Fruit fly (Drosophila melanogaster) whole organism, embryonic: ENCODE measurements around the gene Fbxl4.

Source experiments
- Aef1 ChIP-seq: fragments of 200-800 bp; sonication (Bioruptor generic); IDR thresholded peaks from 3 replicates; pipeline ENCODE4 v1.3.6; 2022; ENCODE audit warnings: missing biosample characterization, missing genetic modification characterization
- B-H2 ChIP-seq: fragments of 200-800 bp; sonication (Bioruptor generic); optimal IDR thresholded peaks from 2 replicates; lab custom pipeline; 2018; ENCODE audit warnings: missing biosample characterization, mild to moderate bottlenecking, missing genetic modification characterization
- CG10462 ChIP-seq: fragments of 200-800 bp; sonication (Bioruptor generic); optimal IDR thresholded peaks from 2 replicates; lab custom pipeline; 2016; ENCODE audit warnings: missing biosample characterization, missing genetic modification characterization
- CG10979 ChIP-seq: fragments of 200-800 bp; sonication (Bioruptor generic); optimal IDR thresholded peaks from 2 replicates; lab custom pipeline; 2018; ENCODE audit warnings: missing biosample characterization, mild to moderate bottlenecking, missing genetic modification characterization, moderate library complexity
- CG11696 ChIP-seq: fragments of 200-800 bp; sonication (Bioruptor generic); IDR thresholded peaks from 2 replicates; pipeline ENCODE4 v1.3.6; 2022; ENCODE audit warnings: missing biosample characterization, missing genetic modification characterization
- CG11723 ChIP-seq: fragments of 200-800 bp; sonication (Bioruptor generic); optimal IDR thresholded peaks from 2 replicates; lab custom pipeline; 2017; ENCODE audit warnings: missing biosample characterization, mild to moderate bottlenecking, missing genetic modification characterization
- CG14441 ChIP-seq: fragments of 200-800 bp; sonication (Bioruptor generic); IDR thresholded peaks from 2 replicates; pipeline ENCODE4 v1.3.6; 2022; ENCODE audit warnings: missing biosample characterization, missing genetic modification characterization
- CG14710 ChIP-seq: fragments of 200-800 bp; sonication (Bioruptor generic); optimal IDR thresholded peaks from 3 replicates; lab custom pipeline; 2019; ENCODE audit warnings: missing biosample characterization, mild to moderate bottlenecking, missing genetic modification characterization, moderate library complexity
- CG15269 ChIP-seq: fragments of 200-800 bp; sonication (Bioruptor generic); optimal IDR thresholded peaks from 2 replicates; lab custom pipeline; 2018; ENCODE audit warnings: missing biosample characterization, mild to moderate bottlenecking, missing genetic modification characterization, moderate library complexity
- CG15514 ChIP-seq: fragments of 200-800 bp; sonication (Bioruptor generic); optimal IDR thresholded peaks from 3 replicates; lab custom pipeline; 2017; ENCODE audit warnings: missing biosample characterization, missing genetic modification characterization, mild to moderate bottlenecking, moderate library complexity, missing genetic modification reagents
- CG17361 ChIP-seq: fragments of 200-800 bp; sonication (Bioruptor generic); IDR thresholded peaks from 3 replicates; pipeline ENCODE4 v1.3.6; 2022; ENCODE audit warnings: missing biosample characterization, missing genetic modification characterization
- CG18599 ChIP-seq: fragments of 200-800 bp; sonication (Bioruptor generic); optimal IDR thresholded peaks from 3 replicates; lab custom pipeline; 2017; ENCODE audit warnings: missing biosample characterization, missing genetic modification characterization, mild to moderate bottlenecking, moderate library complexity, missing genetic modification reagents
- CG31441 ChIP-seq: fragments of 200-800 bp; sonication (Bioruptor generic); IDR thresholded peaks from 2 replicates; pipeline ENCODE4 v1.3.6; 2022; ENCODE audit warnings: missing biosample characterization, missing genetic modification characterization
- CG3726 ChIP-seq: fragments of 200-800 bp; sonication (Bioruptor generic); IDR thresholded peaks from 3 replicates; pipeline ENCODE4, ENCODE4 v1.3.6; 2022; ENCODE audit warnings: missing biosample characterization, missing genetic modification characterization
- CG4424 ChIP-seq: fragments of 200-800 bp; sonication (Bioruptor generic); optimal IDR thresholded peaks from 3 replicates; lab custom pipeline; 2016; ENCODE audit warnings: missing biosample characterization, missing genetic modification characterization
- CG6272 ChIP-seq: fragments of 200-800 bp; sonication (Bioruptor generic); IDR thresholded peaks from 2 replicates; pipeline ENCODE4 v1.3.6; 2022; ENCODE audit warnings: missing biosample characterization, missing genetic modification characterization
- CG7556 ChIP-seq: fragments of 200-800 bp; sonication (Bioruptor generic); optimal IDR thresholded peaks from 2 replicates; lab custom pipeline; 2017; ENCODE audit warnings: missing biosample characterization, mild to moderate bottlenecking, missing genetic modification characterization
- CG7963 ChIP-seq: fragments of 200-800 bp; sonication (Bioruptor generic); IDR thresholded peaks from 3 replicates; pipeline ENCODE4 v1.3.6; 2022; ENCODE audit warnings: missing biosample characterization, missing genetic modification characterization; ENCODE audit not compliant: partially characterized antibody
- CG7987 ChIP-seq: fragments of 200-800 bp; sonication (Bioruptor generic); optimal IDR thresholded peaks from 2 replicates; lab custom pipeline; 2018; ENCODE audit warnings: missing biosample characterization, mild to moderate bottlenecking, missing genetic modification characterization, moderate library complexity
- CG8388 ChIP-seq: fragments of 200-800 bp; sonication (Bioruptor generic); optimal IDR thresholded peaks from 2 replicates; lab custom pipeline; 2019; ENCODE audit warnings: missing biosample characterization, mild to moderate bottlenecking, missing genetic modification characterization, moderate library complexity
- CG9876 ChIP-seq: fragments of 200-800 bp; sonication (Bioruptor generic); optimal IDR thresholded peaks from 2 replicates; lab custom pipeline; 2016; ENCODE audit warnings: missing biosample characterization, missing genetic modification characterization
- CTCF ChIP-seq: fragments of 200-800 bp; sonication (Bioruptor generic); optimal IDR thresholded peaks from 2 replicates; lab custom pipeline; 2017; ENCODE audit warnings: missing biosample characterization, mild to moderate bottlenecking, missing genetic modification characterization, moderate library complexity
- Doc2 ChIP-seq: fragments of 200-800 bp; sonication (Bioruptor generic); IDR thresholded peaks from 2 replicates; pipeline ENCODE4 v1.3.6; 2022; ENCODE audit warnings: missing biosample characterization, missing genetic modification characterization
- Ets65A ChIP-seq: fragments of 200-800 bp; sonication (Bioruptor generic); peaks from one replicate; lab custom pipeline; 2016; ENCODE audit warnings: missing biosample characterization, missing genetic modification characterization
- H15 ChIP-seq: fragments of 200-800 bp; sonication (Bioruptor generic); IDR thresholded peaks from 3 replicates; pipeline ENCODE4 v1.3.6; 2022; ENCODE audit warnings: missing biosample characterization, missing genetic modification characterization
- NC2α ChIP-seq: fragments of 200-800 bp; sonication (Bioruptor generic); optimal IDR thresholded peaks from 2 replicates; lab custom pipeline; 2016; ENCODE audit warnings: missing biosample characterization, missing genetic modification characterization
- NC2β ChIP-seq: fragments of 200-800 bp; sonication (Bioruptor generic); optimal IDR thresholded peaks from 2 replicates; lab custom pipeline; 2016; ENCODE audit warnings: missing biosample characterization, missing genetic modification characterization
- NK7.1 ChIP-seq: fragments of 200-800 bp; sonication (Bioruptor generic); optimal IDR thresholded peaks from 3 replicates; lab custom pipeline; 2016; ENCODE audit warnings: missing biosample characterization, missing genetic modification characterization
- PHDP ChIP-seq: fragments of 200-800 bp; sonication (Bioruptor generic); optimal IDR thresholded peaks from 3 replicates; lab custom pipeline; 2018; ENCODE audit warnings: missing biosample characterization, mild to moderate bottlenecking, missing genetic modification characterization, moderate library complexity
- TFAM ChIP-seq: fragments of 200-800 bp; sonication (Bioruptor generic); optimal IDR thresholded peaks from 2 replicates; lab custom pipeline; 2017; ENCODE audit warnings: missing biosample characterization, missing genetic modification characterization, inconsistent platforms
- Taf1 ChIP-seq: fragments of 200-800 bp; sonication (Bioruptor generic); IDR thresholded peaks from 2 replicates; pipeline ENCODE4 v1.3.6; 2022; ENCODE audit warnings: missing biosample characterization, missing genetic modification characterization
- Xbp1 ChIP-seq: fragments of 200-800 bp; sonication (Bioruptor generic); optimal IDR thresholded peaks from 3 replicates; lab custom pipeline; 2016; ENCODE audit warnings: missing biosample characterization, mild to moderate bottlenecking, missing genetic modification characterization
- al ChIP-seq: fragments of 200-800 bp; sonication (Bioruptor generic); IDR thresholded peaks from 2 replicates; pipeline ENCODE4 v1.3.6; 2022; ENCODE audit warnings: missing biosample characterization, missing genetic modification characterization
- aop ChIP-seq: fragments of 200-800 bp; sonication (Bioruptor generic); IDR thresholded peaks from 2 replicates; pipeline ENCODE4 v1.3.6; 2022; ENCODE audit warnings: missing biosample characterization, missing genetic modification characterization
- ase ChIP-seq: fragments of 200-800 bp; sonication (Bioruptor generic); IDR thresholded peaks from 3 replicates; pipeline ENCODE4 v1.3.6; 2022; ENCODE audit warnings: missing biosample characterization, missing genetic modification characterization
- cg ChIP-seq: fragments of 200-800 bp; sonication (Bioruptor generic); optimal IDR thresholded peaks from 3 replicates; lab custom pipeline; 2019; ENCODE audit warnings: missing biosample characterization, mild to moderate bottlenecking, missing genetic modification characterization, moderate library complexity
- eve ChIP-seq, 2 experiments: fragments of >200 bp; optimal IDR thresholded peaks; 2 replicates each; lab custom pipeline; 2017; ENCODE audit warnings: missing biosample characterization in 2 of 2, missing genetic modification characterization in 2 of 2
- gcm ChIP-seq: fragments of 200-800 bp; sonication (Bioruptor generic); optimal IDR thresholded peaks from 2 replicates; lab custom pipeline; 2019; ENCODE audit warnings: missing biosample characterization, mild to moderate bottlenecking, missing genetic modification characterization, moderate library complexity
- her ChIP-seq: fragments of 200-800 bp; sonication (Bioruptor generic); optimal IDR thresholded peaks from 2 replicates; lab custom pipeline; 2016; ENCODE audit warnings: missing biosample characterization, missing genetic modification characterization
- jing ChIP-seq: fragments of 200-800 bp; sonication (Bioruptor generic); optimal IDR thresholded peaks from 2 replicates; lab custom pipeline; 2018; ENCODE audit warnings: missing biosample characterization, mild to moderate bottlenecking, missing genetic modification characterization
- lov ChIP-seq, 2 experiments: fragments of 200-800 bp in 1 of 2; fragments of >200 bp in 1 of 2; sonication (Bioruptor generic) in 1 of 2; IDR thresholded peaks in 1 of 2; optimal IDR thresholded peaks in 1 of 2; 2 replicates in 1 of 2; 3 replicates in 1 of 2; pipeline versions ENCODE4 v1.3.6 to Lab custom; 2017 to 2022; ENCODE audit warnings: missing biosample characterization in 1 of 2, missing genetic modification characterization in 1 of 2
- nom ChIP-seq: fragments of 200-800 bp; sonication (Bioruptor generic); optimal IDR thresholded peaks from 2 replicates; lab custom pipeline; 2017; ENCODE audit warnings: missing biosample characterization, missing genetic modification characterization, mild to moderate bottlenecking, moderate library complexity, missing genetic modification reagents
- odd ChIP-seq: fragments of 200-800 bp; sonication (Bioruptor generic); optimal IDR thresholded peaks from 2 replicates; lab custom pipeline; 2017; ENCODE audit warnings: missing biosample characterization, mild to moderate bottlenecking, missing genetic modification characterization
- pb ChIP-seq: fragments of 200-800 bp; sonication (Bioruptor generic); optimal IDR thresholded peaks from 3 replicates; lab custom pipeline; 2016; ENCODE audit warnings: missing biosample characterization, missing genetic modification characterization
- row ChIP-seq: fragments of 200-800 bp; sonication (Bioruptor generic); IDR thresholded peaks from 3 replicates; pipeline ENCODE4 v1.3.6; 2022; ENCODE audit warnings: missing biosample characterization, missing genetic modification characterization
- slou ChIP-seq: fragments of 200-800 bp; sonication (Bioruptor generic); optimal IDR thresholded peaks from 3 replicates; lab custom pipeline; 2016; ENCODE audit warnings: missing biosample characterization, missing genetic modification characterization
- stwl ChIP-seq: fragments of 200-800 bp; sonication (Bioruptor generic); optimal IDR thresholded peaks from 3 replicates; lab custom pipeline; 2018; ENCODE audit warnings: missing biosample characterization, mild to moderate bottlenecking, missing genetic modification characterization, moderate library complexity
- tna ChIP-seq: fragments of 200-800 bp; sonication (Bioruptor generic); IDR thresholded peaks from 2 replicates; pipeline ENCODE4 v1.3.6; 2022; ENCODE audit warnings: missing biosample characterization, missing genetic modification characterization; ENCODE audit not compliant: partially characterized antibody
- twi ChIP-seq: fragments of 200-800 bp; optimal IDR thresholded peaks from 2 replicates; lab custom pipeline; 2019; ENCODE audit warnings: missing biosample characterization, mild to moderate bottlenecking, missing genetic modification characterization, moderate library complexity
- zen ChIP-seq: fragments of 200-800 bp; sonication (Bioruptor generic); optimal IDR thresholded peaks from 3 replicates; lab custom pipeline; 2018; ENCODE audit warnings: missing biosample characterization, mild to moderate bottlenecking, missing genetic modification characterization, moderate library complexity

The Fbxl4 gene

DNA sequence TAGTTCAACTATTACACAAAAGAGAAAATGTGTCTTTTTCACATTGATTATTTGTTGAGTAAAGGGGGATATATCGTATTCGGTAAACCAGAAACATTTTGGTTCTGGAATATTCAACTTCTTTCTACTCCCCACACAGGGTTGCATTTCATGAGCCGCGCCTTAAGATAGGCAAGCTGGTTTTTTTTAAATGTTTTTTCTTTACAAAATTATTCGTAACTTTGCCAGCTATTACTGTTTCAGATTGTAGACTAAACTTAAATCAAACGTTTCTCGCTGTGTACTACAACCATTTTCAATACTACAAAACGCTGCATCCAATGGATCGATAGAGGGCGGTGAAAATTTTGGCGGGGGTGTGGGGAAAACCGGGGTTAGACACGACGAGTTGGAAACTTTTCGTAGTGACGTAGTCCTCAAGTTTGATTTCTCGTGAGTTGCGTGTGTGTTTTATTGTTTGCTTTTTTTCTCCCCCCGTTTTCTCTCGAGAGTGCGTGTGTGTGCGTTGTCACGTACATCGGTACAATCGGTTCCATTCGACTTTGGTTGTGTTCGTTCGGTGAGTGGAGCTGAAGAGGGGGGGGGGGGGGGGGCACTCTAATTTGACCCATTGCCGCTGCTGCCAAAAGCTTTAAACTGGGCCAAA is 24.1 kb downstream of the Fbxl4 start (continued):
- TF ChIP-seq Ets65A (GFP tag; lab: Kevin White, UChicago) (no peak), H15 (GFP tag; lab: Robert Waterston, UW) (no peak), CG15269 (tag; lab: Kevin White, UChicago) (peak; percentile 14), zen (no peak), CG10979 (tag; lab: Kevin White, UChicago) (peak; percentile 46), odd (no peak), CG31441 (peak; percentile 57), Doc2 (GFP tag; lab: Robert Waterston, UW) (no peak), CG14441 (peak; percentile 31; the same call in 1 of the 2 replicates), CG15514 (peak; percentile 3), ase (GFP tag; lab: Robert Waterston, UW) (0 out of 3 replicates have a peak, but pooled peaks have one; percentile 11), PHDP (tag; lab: Kevin White, UChicago) (peak; percentile 22), gcm (GFP tag; lab: Kevin White, UChicago) (peak; percentile 39), CG11723 (GFP tag; lab: Kevin White, UChicago) (no peak), nom (GFP tag; lab: Kevin White, UChicago) (no peak), her (no peak), cg (peak; percentile 64), CG8388 (GFP tag; lab: Kevin White, UChicago) (peak; percentile 28), aop (GFP tag; lab: Robert Waterston, UW) (no peak), CG7987 (GFP tag; lab: Kevin White, UChicago) (no peak), NK7.1 (no peak), CG7963 (GFP tag; lab: Robert Waterston, UW) (no peak), eve (GFP tag; optimal IDR thresholded peaks at IDR 0.05; lab: Kevin White, UChicago) (peak in 1 of 2 experiments; percentile 53), CG17361 (GFP tag; lab: Robert Waterston, UW) (peak; percentile 46; the same call in 2 of the 3 replicates), Taf1 (GFP tag; lab: Robert Waterston, UW) (no peak), Aef1 (GFP tag; lab: Robert Waterston, UW) (no peak), NC2α (no peak), CG7556 (peak; percentile 28), CG10462 (GFP tag; lab: Kevin White, UChicago) (no peak), twi (tag; lab: Kevin White, UChicago) (no peak), Xbp1 (GFP tag; lab: Kevin White, UChicago) (peak; percentile 47), slou (GFP tag; lab: Kevin White, UChicago) (no peak), CG6272 (GFP tag; lab: Robert Waterston, UW) (no peak), CG11696 (no peak), CG14710 (tag; lab: Kevin White, UChicago) (peak; percentile 11), CG18599 (peak; percentile 28), tna (GFP tag; lab: Robert Waterston, UW) (no peak), row (GFP tag; lab: Robert Waterston, UW) (peak; percentile 59), NC2β (GFP tag; lab: Kevin White, UChicago) (no peak), CTCF (GFP tag; lab: Kevin White, UChicago) (no peak), al (GFP tag; lab: Robert Waterston, UW) (no peak), TFAM (no peak), lov (optimal IDR thresholded peaks at IDR 0.05; lab: Kevin White, UChicago) (no peak), lov (GFP tag; IDR thresholded peaks at IDR 0.05; lab: Robert Waterston, UW) (no peak), CG3726 (GFP tag; lab: Robert Waterston, UW) (no peak), B-H2 (GFP tag; lab: Kevin White, UChicago) (no peak), jing (GFP tag; lab: Kevin White, UChicago) (no peak), CG9876 (GFP tag; lab: Kevin White, UChicago) (no peak), stwl (tag; lab: Kevin White, UChicago) (peak; percentile 55), CG4424 (peak; percentile 43), pb (GFP tag; lab: Kevin White, UChicago) (no peak)
